Worm (Caenorhabditis elegans) whole organism, L1 larva: Measurements from ENCODE around the gene nekl-3.

Experiments used
- C04F5.9 ChIP-seq: sonication (generic microtip); optimal IDR thresholded peaks from 2 replicates; lab custom pipeline; 2016; ENCODE audit warnings: missing genetic modification characterization, missing compliant biosample characterization
- C16A3.4 ChIP-seq: fragments of 150-350 bp; optimal IDR thresholded peaks from 2 replicates; lab custom pipeline; 2014; ENCODE audit warnings: missing biosample characterization, missing genetic modification characterization
- F16B12.6 ChIP-seq: fragments of 150-350 bp; optimal IDR thresholded peaks from 2 replicates; lab custom pipeline; 2014; ENCODE audit warnings: missing biosample characterization, missing genetic modification characterization
- Y116A8C.19 ChIP-seq: sonication (generic microtip); optimal IDR thresholded peaks from 2 replicates; lab custom pipeline; 2016; ENCODE audit warnings: missing compliant biosample characterization, missing genetic modification characterization, borderline replicate concordance
- alr-1 ChIP-seq: fragments of 200-800 bp; sonication (Bioruptor generic); optimal IDR thresholded peaks from 2 replicates; lab custom pipeline; 2018; ENCODE audit warnings: borderline replicate concordance, mild to moderate bottlenecking, missing genetic modification characterization, missing compliant biosample characterization
- aly-2 ChIP-seq: fragments of 150-350 bp; optimal IDR thresholded peaks from 2 replicates; lab custom pipeline; 2014; ENCODE audit warnings: missing biosample characterization, missing genetic modification characterization
- ama-1 ChIP-seq: fragments of 150-350 bp; optimal IDR thresholded peaks from 2 replicates; lab custom pipeline; 2014
- blmp-1 ChIP-seq: fragments of 150-350 bp; optimal IDR thresholded peaks from 2 replicates; lab custom pipeline; 2014; ENCODE audit warnings: missing biosample characterization, missing genetic modification characterization
- ceh-63 ChIP-seq: fragments of 200-800 bp; sonication (Bioruptor generic); optimal IDR thresholded peaks from 2 replicates; lab custom pipeline; 2018; ENCODE audit warnings: mild to moderate bottlenecking, missing genetic modification characterization, missing compliant biosample characterization
- ceh-88 ChIP-seq: fragments of 200-800 bp; sonication (Bioruptor generic); IDR thresholded peaks from 2 replicates; pipeline ENCODE4 v1.3.6; 2022; ENCODE audit warnings: missing genetic modification characterization, missing compliant biosample characterization
- ceh-90 ChIP-seq: sonication (generic microtip); optimal IDR thresholded peaks from 2 replicates; lab custom pipeline; 2016; ENCODE audit warnings: missing genetic modification characterization, missing compliant biosample characterization
- ces-1 ChIP-seq: fragments of 150-350 bp; optimal IDR thresholded peaks from 2 replicates; lab custom pipeline; 2014; ENCODE audit warnings: missing biosample characterization, missing genetic modification reagents, missing genetic modification characterization
- dpl-1 ChIP-seq, 3 experiments: fragments of 150-350 bp in 2 of 3; sonication (generic microtip) in 1 of 3; optimal IDR thresholded peaks; 2 replicates each; lab custom pipeline; 2014 to 2017; ENCODE audit warnings: missing biosample characterization in 3 of 3, missing genetic modification characterization in 3 of 3, missing genetic modification reagents in 3 of 3
- dsc-1 ChIP-seq: sonication (generic microtip); optimal IDR thresholded peaks from 2 replicates; lab custom pipeline; 2016; ENCODE audit warnings: mild to moderate bottlenecking, missing genetic modification characterization, missing compliant biosample characterization
- efl-1 ChIP-seq, 4 experiments: fragments of 150-350 bp; optimal IDR thresholded peaks in 3 of 4; peaks in 1 of 4; 1 replicate in 1 of 4; 2 replicates in 3 of 4; lab custom pipeline; 2014; ENCODE audit warnings: missing biosample characterization in 2 of 4, missing genetic modification characterization in 2 of 4, missing genetic modification reagents in 2 of 4
- egl-27 ChIP-seq, 2 experiments: fragments of 150-350 bp in 1 of 2; sonication (generic microtip); optimal IDR thresholded peaks; 3 replicates each; lab custom pipeline; 2017 to 2018; ENCODE audit warnings: missing biosample characterization in 2 of 2, missing genetic modification characterization in 2 of 2, missing genetic modification reagents in 2 of 2
- elt-3 ChIP-seq, 6 experiments: fragments of 150-350 bp in 1 of 6; sonication (generic microtip); optimal IDR thresholded peaks; 2 replicates each; lab custom pipeline; 2017 to 2018; ENCODE audit warnings: missing biosample characterization in 6 of 6, missing genetic modification characterization in 6 of 6, inconsistent platforms in 1 of 6
- fkh-4 ChIP-seq: sonication (generic microtip); optimal IDR thresholded peaks from 2 replicates; lab custom pipeline; 2016; ENCODE audit warnings: missing compliant biosample characterization, missing genetic modification characterization, borderline replicate concordance
- fos-1 ChIP-seq: fragments of 150-350 bp; optimal IDR thresholded peaks from 2 replicates; lab custom pipeline; 2014; ENCODE audit warnings: missing biosample characterization, missing genetic modification characterization
- grh-1 ChIP-seq: fragments of 200-800 bp; sonication (Bioruptor generic); IDR thresholded peaks from 2 replicates; pipeline ENCODE4 v1.3.6; 2022; ENCODE audit warnings: missing genetic modification reagents, missing genetic modification characterization, missing compliant biosample characterization
- hlh-17 ChIP-seq: fragments of 200-800 bp; sonication (Bioruptor generic); optimal IDR thresholded peaks from 2 replicates; lab custom pipeline; 2018; ENCODE audit warnings: missing genetic modification characterization, mild to moderate bottlenecking, missing compliant biosample characterization, moderate library complexity, borderline replicate concordance
- hlh-4 ChIP-seq: sonication (generic microtip); optimal IDR thresholded peaks from 2 replicates; lab custom pipeline; 2016; ENCODE audit warnings: mild to moderate bottlenecking, missing genetic modification characterization, missing compliant biosample characterization
- isw-1 ChIP-seq: fragments of 200-800 bp; sonication (Bioruptor generic); IDR thresholded peaks from 2 replicates; pipeline ENCODE4 v1.3.6; 2022; ENCODE audit warnings: missing genetic modification characterization, missing compliant biosample characterization
- jun-1 ChIP-seq: fragments of 150-350 bp; optimal IDR thresholded peaks from 2 replicates; lab custom pipeline; 2014; ENCODE audit warnings: missing biosample characterization, missing genetic modification reagents, missing genetic modification characterization
- lin-13 ChIP-seq: fragments of 150-350 bp; optimal IDR thresholded peaks from 2 replicates; lab custom pipeline; 2014; ENCODE audit warnings: missing biosample characterization, missing genetic modification reagents, missing genetic modification characterization
- lin-35 ChIP-seq, 2 experiments: fragments of 150-350 bp; optimal IDR thresholded peaks; 2 replicates each; lab custom pipeline; 2014; ENCODE audit warnings: missing biosample characterization in 2 of 2, missing genetic modification characterization in 2 of 2, missing genetic modification reagents in 2 of 2
- lin-39 ChIP-seq: fragments of 150-350 bp; optimal IDR thresholded peaks from 2 replicates; lab custom pipeline; 2014; ENCODE audit warnings: missing biosample characterization, missing genetic modification reagents, missing genetic modification characterization
- mab-9 ChIP-seq: fragments of 200-800 bp; sonication (Bioruptor generic); IDR thresholded peaks from 2 replicates; pipeline ENCODE4 v1.3.6; 2022; ENCODE audit warnings: missing genetic modification reagents, missing genetic modification characterization, missing compliant biosample characterization
- mdl-1 ChIP-seq, 2 experiments: fragments of 150-350 bp; optimal IDR thresholded peaks; 2 replicates each; lab custom pipeline; 2014 to 2017; ENCODE audit warnings: missing biosample characterization in 2 of 2, missing genetic modification characterization in 2 of 2, inconsistent platforms in 1 of 2
- mep-1 ChIP-seq: fragments of 150-350 bp; optimal IDR thresholded peaks from 2 replicates; lab custom pipeline; 2014; ENCODE audit warnings: missing biosample characterization, missing genetic modification characterization
- nhr-19 ChIP-seq: fragments of 200-800 bp; sonication (Bioruptor generic); conservative IDR thresholded peaks from 2 replicates; pipeline ENCODE4 v1.3.6; 2022; ENCODE audit warnings: missing genetic modification characterization, missing compliant biosample characterization
- nhr-20 ChIP-seq: sonication (generic microtip); optimal IDR thresholded peaks from 2 replicates; lab custom pipeline; 2016; ENCODE audit warnings: mild to moderate bottlenecking, missing genetic modification characterization, missing compliant biosample characterization
- nhr-237 ChIP-seq: fragments of 150-350 bp; optimal IDR thresholded peaks from 2 replicates; lab custom pipeline; 2014; ENCODE audit warnings: missing biosample characterization, missing genetic modification characterization
- nhr-47 ChIP-seq: sonication (generic microtip); optimal IDR thresholded peaks from 2 replicates; lab custom pipeline; 2016; ENCODE audit warnings: mild to moderate bottlenecking, missing genetic modification characterization, moderate library complexity, missing compliant biosample characterization
- nhr-71 ChIP-seq: sonication (generic microtip); optimal IDR thresholded peaks from 2 replicates; lab custom pipeline; 2016; ENCODE audit warnings: mild to moderate bottlenecking, missing genetic modification characterization, moderate library complexity, missing compliant biosample characterization
- nhr-77 ChIP-seq: fragments of 150-350 bp; optimal IDR thresholded peaks from 2 replicates; lab custom pipeline; 2014; ENCODE audit warnings: missing biosample characterization, missing genetic modification characterization
- nhr-85 ChIP-seq: sonication (generic microtip); peaks from one replicate; lab custom pipeline; 2016; ENCODE audit warnings: missing genetic modification characterization, inconsistent platforms, missing compliant biosample characterization
- nhr-90 ChIP-seq: sonication (generic microtip); optimal IDR thresholded peaks from 2 replicates; lab custom pipeline; 2016; ENCODE audit warnings: mild to moderate bottlenecking, missing genetic modification characterization, missing compliant biosample characterization; ENCODE audit not compliant: poor library complexity
- pax-3 ChIP-seq: fragments of 200-800 bp; sonication (Bioruptor generic); optimal IDR thresholded peaks from 2 replicates; lab custom pipeline; 2018; ENCODE audit warnings: mild to moderate bottlenecking, missing genetic modification characterization, moderate library complexity, missing compliant biosample characterization
- skn-1 ChIP-seq: fragments of 150-350 bp; optimal IDR thresholded peaks from 2 replicates; lab custom pipeline; 2014; ENCODE audit warnings: missing biosample characterization, missing genetic modification characterization
- sup-37 ChIP-seq: fragments of 200-800 bp; sonication (Bioruptor generic); optimal IDR thresholded peaks from 2 replicates; lab custom pipeline; 2018; ENCODE audit warnings: mild to moderate bottlenecking, missing genetic modification characterization, missing compliant biosample characterization
- swsn-7 ChIP-seq: sonication (generic microtip); optimal IDR thresholded peaks from 2 replicates; lab custom pipeline; 2016; ENCODE audit warnings: missing genetic modification characterization, missing compliant biosample characterization
- tlp-1 ChIP-seq: fragments of 150-350 bp; optimal IDR thresholded peaks from 2 replicates; lab custom pipeline; 2014; ENCODE audit warnings: missing biosample characterization, missing genetic modification characterization
- unc-30 ChIP-seq: sonication (generic microtip); optimal IDR thresholded peaks from 2 replicates; lab custom pipeline; 2017; ENCODE audit warnings: missing biosample characterization, missing genetic modification characterization
- unc-62 ChIP-seq: fragments of 150-350 bp; optimal IDR thresholded peaks from 2 replicates; lab custom pipeline; 2014; ENCODE audit warnings: missing biosample characterization, missing genetic modification reagents, missing genetic modification characterization
- vab-15 ChIP-seq: sonication (generic microtip); optimal IDR thresholded peaks from 2 replicates; lab custom pipeline; 2017; ENCODE audit warnings: missing genotype, mild to moderate bottlenecking, missing genetic modification characterization, missing compliant biosample characterization
- zag-1 ChIP-seq: fragments of 150-350 bp; optimal IDR thresholded peaks from 2 replicates; lab custom pipeline; 2014; ENCODE audit warnings: missing biosample characterization, missing genetic modification characterization
- zip-4 ChIP-seq: fragments of 200-800 bp; sonication (Bioruptor generic); optimal IDR thresholded peaks from 2 replicates; lab custom pipeline; 2018; ENCODE audit warnings: mild to moderate bottlenecking, missing genetic modification characterization, moderate library complexity, missing compliant biosample characterization
- ztf-11 ChIP-seq, 2 experiments: sonication (generic microtip); optimal IDR thresholded peaks; 2 replicates each; lab custom pipeline; 2016 to 2017; ENCODE audit warnings: missing genetic modification characterization in 2 of 2, missing biosample characterization in 1 of 2, missing compliant biosample characterization in 1 of 2

Gene nekl-3

DNA sequence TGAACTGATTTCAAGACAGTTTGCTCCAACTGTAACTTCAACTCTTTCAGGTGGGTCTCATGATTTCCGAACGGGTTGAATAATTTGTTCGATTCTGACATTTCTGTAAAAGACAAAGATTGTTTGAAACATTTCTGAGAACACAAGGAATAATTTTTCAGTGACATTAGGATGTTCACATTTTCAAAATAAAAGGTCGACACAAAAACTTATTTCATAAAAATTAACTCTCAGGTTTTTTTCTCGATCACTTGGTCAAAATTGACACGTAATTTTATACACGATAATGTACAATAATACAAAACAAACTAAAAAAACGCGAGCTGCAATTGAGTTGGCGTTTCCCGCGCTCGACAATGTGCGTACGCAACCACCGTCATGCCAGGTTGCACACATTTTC lies 20.0 kb downstream of the nekl-3 start, which contains the start of gene rif-1.2:
rif-1.2 (minus strand) TSS at position 101 of the 400 bp plus-strand sequence.
- TF ChIP-seq nhr-71 (tag; lab: Kevin White, UChicago) (no peak), aly-2 (tag; lab: Kevin White, UChicago) (no peak), vab-15 (no peak), alr-1 (tag; lab: Kevin White, UChicago) (no peak), ceh-90 (tag; lab: Kevin White, UChicago) (no peak), skn-1 (tag; lab: Kevin White, UChicago) (no peak), lin-13 (GFP tag; lab: Kevin White, UChicago) (no peak), nhr-85 (no peak), C16A3.4 (tag; lab: Kevin White, UChicago) (no peak), egl-27 (tag; optimal IDR thresholded peaks at IDR 0.05; lab: Kevin White, UChicago) (no peak), efl-1 (optimal IDR thresholded peaks at IDR 0.05; lab: Kevin White, UChicago) (no peak), efl-1 (GFP tag; optimal IDR thresholded peaks at IDR 0.05 in 1 of 2; lab: Kevin White, UChicago) (no peak), ceh-63 (GFP tag; lab: Kevin White, UChicago) (no peak), nhr-47 (no peak), swsn-7 (no peak), unc-62 (GFP tag; lab: Kevin White, UChicago) (no peak)

DNA sequence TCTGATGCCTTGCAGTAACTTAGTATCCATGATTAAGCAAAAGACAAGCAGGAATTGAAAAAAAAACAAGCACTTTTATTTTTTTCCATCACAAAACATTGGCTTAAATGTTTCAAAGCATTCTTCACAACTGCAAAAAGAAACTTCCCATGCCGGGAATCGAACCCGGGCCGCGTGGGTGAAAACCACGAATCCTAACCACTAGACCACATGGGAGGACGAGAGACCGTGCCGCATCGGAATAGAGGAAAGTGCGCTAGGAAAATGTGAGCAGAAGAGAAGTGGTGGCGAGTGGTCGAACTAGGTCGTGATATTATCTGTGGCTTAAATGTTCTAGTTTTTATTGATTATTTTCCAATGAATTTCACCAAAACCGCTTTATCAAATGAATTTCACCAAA lies 23.8 kb downstream of the nekl-3 start:
- TF ChIP-seq lin-35 (GFP tag; optimal IDR thresholded peaks at IDR 0.05; lab: Kevin White, UChicago) (peak in 1 of 2 experiments; percentile 55), ztf-11 (tag; optimal IDR thresholded peaks at IDR 0.05; lab: Kevin White, UChicago) (no peak), ces-1 (GFP tag; lab: Kevin White, UChicago) (no peak), nhr-90 (tag; lab: Kevin White, UChicago) (peak; percentile 17), lin-39 (tag; lab: Kevin White, UChicago) (no peak), nhr-71 (tag; lab: Kevin White, UChicago) (peak; percentile 47), swsn-7 (peak; percentile 24), nhr-85 (peak; percentile 43), nhr-47 (no peak), mab-9 (GFP tag; lab: Robert Waterston, UW) (0 out of 2 replicates have a peak, but pooled peaks have one; percentile 20), fkh-4 (tag; lab: Kevin White, UChicago) (no peak), sup-37 (no peak), unc-62 (GFP tag; lab: Kevin White, UChicago) (no peak), Y116A8C.19 (tag; lab: Kevin White, UChicago) (no peak), ceh-90 (tag; lab: Kevin White, UChicago) (no peak), hlh-17 (GFP tag; lab: Kevin White, UChicago) (no peak), nhr-20 (tag; lab: Kevin White, UChicago) (peak; percentile 29), mdl-1 (tag; optimal IDR thresholded peaks at IDR 0.05; lab: Kevin White, UChicago) (peak in 1 of 2 experiments; percentile 45), C16A3.4 (tag; lab: Kevin White, UChicago) (peak; percentile 41), aly-2 (tag; lab: Kevin White, UChicago) (no peak), isw-1 (no peak), lin-13 (GFP tag; lab: Kevin White, UChicago) (peak; percentile 11), dpl-1 (GFP tag; optimal IDR thresholded peaks at IDR 0.05; lab: Kevin White, UChicago) (no peak), zip-4 (GFP tag; lab: Kevin White, UChicago) (no peak), nhr-19 (GFP tag; lab: Robert Waterston, UW) (peak; percentile 56), zag-1 (tag; lab: Kevin White, UChicago) (no peak), grh-1 (GFP tag; lab: Robert Waterston, UW) (no peak), dsc-1 (peak; percentile 53), ama-1 (lab: Kevin White, UChicago) (no peak), hlh-4 (no peak), tlp-1 (tag; lab: Kevin White, UChicago) (no peak), skn-1 (tag; lab: Kevin White, UChicago) (peak; percentile 33), fos-1 (tag; lab: Kevin White, UChicago) (no peak), C04F5.9 (tag; lab: Kevin White, UChicago) (no peak), pax-3 (tag; lab: Kevin White, UChicago) (no peak), unc-30 (tag; lab: Kevin White, UChicago) (no peak), blmp-1 (tag; lab: Kevin White, UChicago) (no peak), ceh-88 (GFP tag; lab: Robert Waterston, UW) (peak; percentile 22; the same call in 1 of the 2 replicates), jun-1 (tag; lab: Kevin White, UChicago) (no peak), mep-1 (tag; lab: Kevin White, UChicago) (peak; percentile 57), F16B12.6 (tag; lab: Kevin White, UChicago) (no peak), nhr-77 (tag; lab: Kevin White, UChicago) (peak; percentile 16), elt-3 (tag; optimal IDR thresholded peaks at IDR 0.05; lab: Kevin White, UChicago) (no peak), nhr-237 (no peak)
